Worm (Caenorhabditis elegans) whole organism, late embryonic: Measurements from ENCODE around the gene emb-9.

Experiments used
- C08G9.2 ChIP-seq: sonication (generic microtip); optimal IDR thresholded peaks from 2 replicates; lab custom pipeline; 2016; ENCODE audit warnings: mild to moderate bottlenecking, missing genetic modification characterization, moderate library complexity, missing compliant biosample characterization
- C38D4.7 ChIP-seq: fragments of 200-800 bp; sonication (Bioruptor generic); optimal IDR thresholded peaks from 2 replicates; lab custom pipeline; 2018; ENCODE audit warnings: mild to moderate bottlenecking, missing genetic modification characterization, moderate library complexity, missing compliant biosample characterization
- T23F11.4 ChIP-seq: fragments of 200-800 bp; sonication (Bioruptor generic); optimal IDR thresholded peaks from 2 replicates; lab custom pipeline; 2018; ENCODE audit warnings: mild to moderate bottlenecking, missing genetic modification characterization, missing compliant biosample characterization
- Y22D7AL.16 ChIP-seq: sonication (generic microtip); optimal IDR thresholded peaks from 2 replicates; lab custom pipeline; 2016; ENCODE audit warnings: missing genetic modification characterization, missing compliant biosample characterization
- ahr-1 ChIP-seq: sonication (generic microtip); optimal IDR thresholded peaks from 2 replicates; lab custom pipeline; 2016; ENCODE audit warnings: missing genetic modification characterization, missing compliant biosample characterization
- ama-1 ChIP-seq: fragments of 150-350 bp; optimal IDR thresholded peaks from 2 replicates; lab custom pipeline; 2014
- ceh-2 ChIP-seq: sonication (generic microtip); optimal IDR thresholded peaks from 2 replicates; lab custom pipeline; 2016; ENCODE audit warnings: missing genotype, missing genetic modification characterization, missing compliant biosample characterization
- ceh-22 ChIP-seq: sonication (generic microtip); optimal IDR thresholded peaks from 2 replicates; lab custom pipeline; 2017; ENCODE audit warnings: missing biosample characterization, missing genetic modification characterization
- ceh-24 ChIP-seq: sonication (generic microtip); optimal IDR thresholded peaks from 2 replicates; lab custom pipeline; 2016; ENCODE audit warnings: mild to moderate bottlenecking, missing genetic modification characterization, missing compliant biosample characterization
- ceh-45 ChIP-seq: fragments of 200-800 bp; sonication (Bioruptor generic); IDR thresholded peaks from 2 replicates; pipeline ENCODE4 v1.3.6; 2022; ENCODE audit warnings: missing genetic modification reagents, missing genetic modification characterization, missing compliant biosample characterization
- ceh-6 ChIP-seq: fragments of 200-800 bp; sonication (Bioruptor generic); optimal IDR thresholded peaks from 2 replicates; lab custom pipeline; 2018; ENCODE audit warnings: mild to moderate bottlenecking, missing genetic modification characterization, missing compliant biosample characterization
- ceh-9 ChIP-seq: sonication (generic microtip); optimal IDR thresholded peaks from 2 replicates; lab custom pipeline; 2016; ENCODE audit warnings: mild to moderate bottlenecking, missing genetic modification characterization, inconsistent platforms, missing compliant biosample characterization
- dmd-4 ChIP-seq: sonication (generic microtip); optimal IDR thresholded peaks from 2 replicates; lab custom pipeline; 2016; ENCODE audit warnings: borderline replicate concordance, missing genetic modification characterization, missing compliant biosample characterization
- dve-1 ChIP-seq: sonication (generic microtip); optimal IDR thresholded peaks from 2 replicates; lab custom pipeline; 2017; ENCODE audit warnings: antibody characterized with exemption, mild to moderate bottlenecking, missing genetic modification characterization, missing compliant biosample characterization
- elt-2 ChIP-seq: sonication (generic microtip); optimal IDR thresholded peaks from 2 replicates; lab custom pipeline; 2016; ENCODE audit warnings: missing genetic modification reagents, missing genetic modification characterization, missing compliant biosample characterization
- elt-4 ChIP-seq: sonication (generic microtip); optimal IDR thresholded peaks from 2 replicates; lab custom pipeline; 2016; ENCODE audit warnings: missing genetic modification characterization, missing compliant biosample characterization
- ets-4 ChIP-seq: sonication (generic microtip); optimal IDR thresholded peaks from 2 replicates; lab custom pipeline; 2016; ENCODE audit warnings: missing genetic modification characterization, missing compliant biosample characterization
- fax-1 ChIP-seq: sonication (generic microtip); optimal IDR thresholded peaks from 2 replicates; lab custom pipeline; 2016; ENCODE audit warnings: missing genotype, missing genetic modification characterization, missing compliant biosample characterization
- fkh-6 ChIP-seq: sonication (generic microtip); optimal IDR thresholded peaks from 2 replicates; lab custom pipeline; 2016; ENCODE audit warnings: missing genetic modification characterization, missing compliant biosample characterization
- gmeb-2 ChIP-seq: sonication (generic microtip); optimal IDR thresholded peaks from 2 replicates; lab custom pipeline; 2016; ENCODE audit warnings: missing genetic modification characterization, inconsistent platforms, missing compliant biosample characterization
- hlh-13 ChIP-seq: fragments of 200-800 bp; sonication (Bioruptor generic); optimal IDR thresholded peaks from 2 replicates; lab custom pipeline; 2018; ENCODE audit warnings: mild to moderate bottlenecking, missing genetic modification characterization, missing compliant biosample characterization
- hlh-15 ChIP-seq: sonication (generic microtip); optimal IDR thresholded peaks from 2 replicates; lab custom pipeline; 2016; ENCODE audit warnings: missing genetic modification characterization, missing compliant biosample characterization
- hlh-30 ChIP-seq: sonication (generic microtip); optimal IDR thresholded peaks from 2 replicates; lab custom pipeline; 2017; ENCODE audit warnings: antibody characterized with exemption, missing genetic modification characterization, missing compliant biosample characterization; ENCODE audit not compliant: insufficient read depth
- lim-6 ChIP-seq: sonication (generic microtip); optimal IDR thresholded peaks from 2 replicates; lab custom pipeline; 2016; ENCODE audit warnings: missing genetic modification characterization, missing compliant biosample characterization
- mec-3 ChIP-seq: sonication (generic microtip); optimal IDR thresholded peaks from 2 replicates; lab custom pipeline; 2016; ENCODE audit warnings: borderline replicate concordance, missing genetic modification characterization, missing compliant biosample characterization
- npax-4 ChIP-seq: sonication (generic microtip); optimal IDR thresholded peaks from 2 replicates; lab custom pipeline; 2016; ENCODE audit warnings: missing genetic modification characterization, missing compliant biosample characterization
- pag-3 ChIP-seq: sonication (generic microtip); optimal IDR thresholded peaks from 2 replicates; lab custom pipeline; 2016; ENCODE audit warnings: missing compliant biosample characterization, missing genetic modification characterization, borderline replicate concordance
- pat-9 ChIP-seq: fragments of 200-800 bp; sonication (Bioruptor generic); optimal IDR thresholded peaks from 2 replicates; lab custom pipeline; 2018; ENCODE audit warnings: mild to moderate bottlenecking, missing genetic modification characterization, moderate library complexity, missing compliant biosample characterization
- pha-2 ChIP-seq: sonication (generic microtip); optimal IDR thresholded peaks from 2 replicates; lab custom pipeline; 2017; ENCODE audit warnings: mild to moderate bottlenecking, missing genetic modification characterization, missing compliant biosample characterization
- pha-4 ChIP-seq: fragments of 150-350 bp; optimal IDR thresholded peaks from 2 replicates; lab custom pipeline; 2018; ENCODE audit warnings: missing biosample characterization, missing genetic modification reagents, missing genetic modification characterization
- pros-1 ChIP-seq: fragments of 150-350 bp; optimal IDR thresholded peaks from 2 replicates; lab custom pipeline; 2014; ENCODE audit warnings: missing biosample characterization, missing genetic modification reagents, missing genetic modification characterization
- ref-2 ChIP-seq: sonication (generic microtip); optimal IDR thresholded peaks from 2 replicates; lab custom pipeline; 2016; ENCODE audit warnings: missing genetic modification characterization, missing compliant biosample characterization
- sox-2 ChIP-seq: fragments of 200-800 bp; sonication (Bioruptor generic); IDR thresholded peaks from 2 replicates; pipeline ENCODE4 v1.3.6; 2022; ENCODE audit warnings: missing genetic modification reagents, missing genetic modification characterization, missing compliant biosample characterization
- syd-9 ChIP-seq: sonication (generic microtip); optimal IDR thresholded peaks from 2 replicates; lab custom pipeline; 2016; ENCODE audit warnings: mild to moderate bottlenecking, missing genetic modification characterization, moderate library complexity, missing compliant biosample characterization
- tbx-2 ChIP-seq: sonication (generic microtip); optimal IDR thresholded peaks from 2 replicates; lab custom pipeline; 2016; ENCODE audit warnings: missing genetic modification characterization, missing compliant biosample characterization
- unc-3 ChIP-seq, 2 experiments: fragments of 200-800 bp in 1 of 2; sonication (Bioruptor generic) in 1 of 2; sonication (generic microtip) in 1 of 2; conservative IDR thresholded peaks in 1 of 2; optimal IDR thresholded peaks in 1 of 2; 2 replicates each; pipeline versions ENCODE4 v1.3.6 to Lab custom; 2016 to 2022; ENCODE audit warnings: missing compliant biosample characterization in 2 of 2, missing genetic modification characterization in 2 of 2, missing genetic modification reagents in 1 of 2
- unc-86 ChIP-seq: sonication (generic microtip); optimal IDR thresholded peaks from 2 replicates; lab custom pipeline; 2016; ENCODE audit warnings: missing genetic modification characterization, missing compliant biosample characterization
- ztf-16 ChIP-seq: sonication (generic microtip); optimal IDR thresholded peaks from 2 replicates; lab custom pipeline; 2017; ENCODE audit warnings: missing genetic modification characterization, missing compliant biosample characterization

The emb-9 gene

ce11 chrIII:9317601-9318000 lies 26.6 kb downstream of the emb-9 start:
- no peak for TF ChIP-seq hlh-30 (tag; lab: Kevin White, UChicago)
- no peak for TF ChIP-seq ceh-2 (tag; lab: Kevin White, UChicago)
- no peak for TF ChIP-seq ahr-1 (tag; lab: Kevin White, UChicago)
- TF ChIP-seq T23F11.4 (GFP tag; lab: Kevin White, UChicago) = no peak
- TF ChIP-seq mec-3 (tag; lab: Kevin White, UChicago) = no peak
- TF ChIP-seq ceh-45 (GFP tag; lab: Robert Waterston, UW) = no peak
- TF ChIP-seq ceh-22 = no peak
- no peak for TF ChIP-seq fkh-6 (tag; lab: Kevin White, UChicago)
- TF ChIP-seq Y22D7AL.16 (tag; lab: Kevin White, UChicago) = no peak
- no peak for TF ChIP-seq ceh-24 (tag; lab: Kevin White, UChicago)
- TF ChIP-seq unc-3 (GFP tag; conservative IDR thresholded peaks at IDR 0.05; lab: Robert Waterston, UW) = no peak
- no peak for TF ChIP-seq unc-3 (tag; optimal IDR thresholded peaks at IDR 0.05; lab: Kevin White, UChicago)
- no peak for TF ChIP-seq pha-2 (tag; lab: Kevin White, UChicago)
- no peak for TF ChIP-seq dve-1
- TF ChIP-seq unc-86 (tag; lab: Kevin White, UChicago) = no peak
- TF ChIP-seq pros-1 = no peak
- no peak for TF ChIP-seq fax-1 (tag; lab: Kevin White, UChicago)
- no peak for TF ChIP-seq pha-4 (tag; lab: Kevin White, UChicago)

ce11 chrIII:9315180-9315579 lies 29.1 kb downstream of the emb-9 start:
- TF ChIP-seq tbx-2 = no peak
- no peak for TF ChIP-seq ceh-45 (GFP tag; lab: Robert Waterston, UW)
- TF ChIP-seq ceh-9 = no peak
- no peak for TF ChIP-seq elt-4
- TF ChIP-seq fax-1 (tag; lab: Kevin White, UChicago) = no peak
- TF ChIP-seq sox-2 (GFP tag; lab: Robert Waterston, UW) = no peak
- TF ChIP-seq pat-9 = no peak
- no peak for TF ChIP-seq pag-3 (tag; lab: Kevin White, UChicago)
- TF ChIP-seq dmd-4 (tag; lab: Kevin White, UChicago) = no peak
- TF ChIP-seq hlh-15 (tag; lab: Kevin White, UChicago) = no peak
- TF ChIP-seq T23F11.4 (GFP tag; lab: Kevin White, UChicago) = no peak
- no peak for TF ChIP-seq ets-4
- no peak for TF ChIP-seq dve-1
- TF ChIP-seq fkh-6 (tag; lab: Kevin White, UChicago) = no peak
- TF ChIP-seq C08G9.2 = no peak

- no peak for TF ChIP-seq syd-9 (tag; lab: Kevin White, UChicago)
- TF ChIP-seq ztf-16 (tag; lab: Kevin White, UChicago) = no peak
- TF ChIP-seq C38D4.7 = no peak
- no peak for TF ChIP-seq lim-6 (tag; lab: Kevin White, UChicago)
- no peak for TF ChIP-seq pat-9
- no peak for TF ChIP-seq pag-3 (tag; lab: Kevin White, UChicago)
- TF ChIP-seq gmeb-2 (tag; lab: Kevin White, UChicago) = no peak
- no peak for TF ChIP-seq C08G9.2
- TF ChIP-seq ceh-9 = no peak
- no peak for TF ChIP-seq ceh-6 (GFP tag; lab: Kevin White, UChicago)
- no peak for TF ChIP-seq ama-1 (lab: Kevin White, UChicago)
- TF ChIP-seq unc-3 (GFP tag; conservative IDR thresholded peaks at IDR 0.05; lab: Robert Waterston, UW) = no peak
- TF ChIP-seq unc-3 (tag; optimal IDR thresholded peaks at IDR 0.05; lab: Kevin White, UChicago) = no peak
- no peak for TF ChIP-seq elt-2 (tag; lab: Kevin White, UChicago)
- TF ChIP-seq ref-2 (tag; lab: Kevin White, UChicago) = no peak
- TF ChIP-seq npax-4 (tag; lab: Kevin White, UChicago) = no peak
- no peak for TF ChIP-seq hlh-13
- TF ChIP-seq, all 69 proteins: peak for 0
Observed at ce11 chrIII:9314476-9314875, 29.8 kb downstream of the emb-9 start, which contains the start of gene C40H1.8. Gene C40H1.8, plus strand, starts transcription at chrIII:9314717.
